Fruit fly (Drosophila melanogaster): ENCODE results near the gene CG5087.
A peak's percentile ranks its signal among the peaks of the same experiment; 100 is the strongest.

The CG5087 gene

DNA sequence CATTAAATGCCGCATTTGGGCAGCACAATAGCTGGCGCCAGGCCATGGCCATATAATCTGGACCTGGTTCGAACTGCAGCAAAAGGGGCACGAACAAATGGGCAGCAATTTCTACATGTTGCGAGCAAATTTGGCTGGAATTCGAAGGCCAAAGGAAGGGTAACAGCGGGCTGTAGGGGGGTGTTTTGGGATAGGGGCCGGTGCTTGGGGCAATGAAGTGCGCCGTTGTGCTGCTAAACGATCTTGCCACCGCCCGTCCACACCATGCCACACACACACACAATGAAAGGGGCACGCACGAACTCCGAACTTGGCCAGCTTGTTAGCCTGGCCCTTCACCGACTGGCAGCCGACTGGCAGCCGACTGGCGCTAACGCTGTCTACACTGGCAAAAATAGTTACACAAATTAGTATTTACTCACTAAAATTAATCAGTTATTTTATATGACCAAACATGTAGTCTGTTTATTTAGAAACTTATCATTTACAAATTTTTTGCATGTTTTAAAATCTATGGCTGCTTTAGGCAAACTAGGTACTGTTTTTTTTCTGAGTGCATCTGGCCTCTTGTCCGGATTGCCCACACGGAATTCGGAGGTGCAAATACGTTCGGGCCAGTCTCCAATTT lies 36.1 kb downstream of the CG5087 start (continued):
- TF ChIP-seq br (GFP tag; optimal IDR thresholded peaks at IDR 0.05) (peak; percentile 56), Dfd (GFP tag; optimal IDR thresholded peaks at IDR 0.05) (no peak), Hnf4 (GFP tag; optimal IDR thresholded peaks at IDR 0.05) (peak; percentile 37), GATAd (GFP tag; optimal IDR thresholded peaks at IDR 0.05) (no peak), brk (GFP tag; optimal IDR thresholded peaks at IDR 0.05) (peak; percentile 42)

DNA sequence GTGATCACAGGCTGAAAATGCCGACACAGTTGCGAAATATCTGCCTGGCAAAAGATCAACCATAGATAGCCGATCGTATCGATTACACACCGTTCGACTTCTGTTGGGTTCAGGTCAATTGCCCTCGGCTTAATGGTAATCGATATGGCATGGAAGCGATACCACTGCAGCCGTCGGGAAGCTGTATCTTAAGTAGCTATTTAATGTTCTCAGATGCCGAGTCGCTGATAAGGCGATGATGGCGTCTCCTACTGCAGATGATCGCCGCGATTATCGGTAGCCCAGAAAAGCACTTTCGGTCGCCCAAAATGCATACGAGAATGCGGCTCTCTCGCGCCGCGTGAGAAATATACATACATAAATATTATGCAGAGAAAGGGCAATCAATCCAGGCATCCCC lies 39.6 kb downstream of the CG5087 start:
- TF ChIP-seq Rel (GFP tag; optimal IDR thresholded peaks at IDR 0.05) (no peak), Rel (tag; optimal IDR thresholded peaks at IDR 0.05) (no peak), Myc (optimal IDR thresholded peaks at IDR 0.05) (no peak), dl (GFP tag; optimal IDR thresholded peaks at IDR 0.05; ENCODE audit: insufficient read depth in 1 of 2, partially characterized antibody in 2 of 2) (no peak), fru (GFP tag; optimal IDR thresholded peaks at IDR 0.05) (no peak), GATAd (GFP tag; optimal IDR thresholded peaks at IDR 0.05) (no peak), Mio (GFP tag; optimal IDR thresholded peaks at IDR 0.05) (no peak), foxo (GFP tag; optimal IDR thresholded peaks at IDR 0.05) (no peak), Dfd (GFP tag; optimal IDR thresholded peaks at IDR 0.05) (no peak), psq (GFP tag; optimal IDR thresholded peaks at IDR 0.05) (no peak), h (GFP tag; optimal IDR thresholded peaks at IDR 0.05) (no peak), OdsH (GFP tag; optimal IDR thresholded peaks at IDR 0.05) (no peak), Hr83 (GFP tag; optimal IDR thresholded peaks at IDR 0.05; ENCODE audit: poor library complexity, severe bottlenecking) (no peak), Sp1 (GFP tag; optimal IDR thresholded peaks at IDR 0.05) (no peak), woc (GFP tag; optimal IDR thresholded peaks at IDR 0.05) (no peak)

DNA sequence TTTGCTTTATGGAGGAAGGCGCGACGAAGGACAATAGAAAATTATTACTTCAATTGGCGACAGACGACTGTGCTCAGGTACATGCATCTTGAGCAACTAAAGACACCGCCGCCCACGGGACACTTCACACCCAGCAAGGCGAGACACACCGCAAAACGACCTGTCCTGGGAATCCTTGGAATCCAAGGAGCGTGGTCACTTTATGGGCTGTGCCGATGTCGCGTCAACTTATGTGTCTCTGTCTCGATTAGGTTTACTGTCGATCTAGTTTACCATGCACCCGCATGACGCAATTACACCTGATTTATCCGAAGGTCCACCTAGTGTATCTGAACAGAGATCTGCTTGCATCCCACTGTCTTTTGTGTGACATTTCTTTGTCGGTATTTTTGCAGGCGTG lies 41.2 kb downstream of the CG5087 start:
- TF ChIP-seq CG32264 (GFP tag; optimal IDR thresholded peaks at IDR 0.05) (no peak), jim (GFP tag; optimal IDR thresholded peaks at IDR 0.05) (no peak), pan (optimal IDR thresholded peaks at IDR 0.05) (no peak), brk (GFP tag; optimal IDR thresholded peaks at IDR 0.05) (no peak), sage (GFP tag; optimal IDR thresholded peaks at IDR 0.05) (no peak), Jra (GFP tag; optimal IDR thresholded peaks at IDR 0.05) (no peak), CG9705 (GFP tag; optimal IDR thresholded peaks at IDR 0.05) (no peak), Hr78 (GFP tag; optimal IDR thresholded peaks at IDR 0.05) (no peak), fru (GFP tag; optimal IDR thresholded peaks at IDR 0.05) (no peak), sv (GFP tag; optimal IDR thresholded peaks at IDR 0.05) (no peak), ey (GFP tag; optimal IDR thresholded peaks at IDR 0.05) (no peak), OdsH (GFP tag; optimal IDR thresholded peaks at IDR 0.05) (no peak), Abd-B (GFP tag; optimal IDR thresholded peaks at IDR 0.05) (no peak), Vsx2 (GFP tag; optimal IDR thresholded peaks at IDR 0.05; ENCODE audit: partially characterized antibody) (no peak), Myc (optimal IDR thresholded peaks at IDR 0.05) (no peak), GATAd (GFP tag; optimal IDR thresholded peaks at IDR 0.05) (no peak), CrebA (GFP tag; optimal IDR thresholded peaks at IDR 0.05; ENCODE audit: borderline replicate concordance) (no peak), Hr83 (GFP tag; optimal IDR thresholded peaks at IDR 0.05; ENCODE audit: poor library complexity, severe bottlenecking) (no peak), dsf (GFP tag; optimal IDR thresholded peaks at IDR 0.05; ENCODE audit: borderline replicate concordance) (no peak)

DNA sequence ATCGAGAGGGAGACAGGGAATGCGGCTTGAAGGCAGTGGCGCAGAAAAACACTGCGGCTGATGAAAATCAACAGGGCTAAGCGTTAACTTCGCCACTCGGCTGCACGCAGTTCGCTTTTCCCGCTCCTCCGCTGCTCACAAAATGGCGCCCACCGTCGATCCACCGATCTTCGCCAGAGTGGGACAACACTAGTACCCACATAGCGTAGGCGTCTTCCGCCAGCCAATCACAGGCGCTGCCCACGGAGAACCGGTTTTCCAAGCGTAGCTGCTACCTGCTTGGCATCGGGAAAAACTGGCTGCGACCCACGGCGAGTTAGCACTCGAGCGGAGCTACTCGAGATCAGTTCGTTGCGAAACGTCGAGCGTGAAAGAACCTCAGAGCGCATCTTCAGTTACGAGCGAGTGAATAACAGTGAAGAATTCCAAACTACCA lies 43.1 kb downstream of the CG5087 start, which contains the start of gene Doc1:
Doc1 (plus strand) TSS at position 334 of the 436 bp plus-strand sequence.
- TF ChIP-seq Vsx2 (GFP tag; optimal IDR thresholded peaks at IDR 0.05; ENCODE audit: partially characterized antibody): peak; percentile 73
- TF ChIP-seq foxo (GFP tag; optimal IDR thresholded peaks at IDR 0.05): no peak
- TF ChIP-seq Dif (GFP tag; optimal IDR thresholded peaks at IDR 0.05; ENCODE audit: partially characterized antibody): peak; percentile 20

All from whole organism, wandering third instar larva.